Fruit fly (Drosophila melanogaster) whole organism, embryonic: ENCODE results near the gene Prp3.

Experiments used
- Asciz ChIP-seq: fragments of 200-800 bp; sonication (Bioruptor generic); optimal IDR thresholded peaks from 2 replicates; lab custom pipeline; 2017; ENCODE audit warnings: missing biosample characterization, mild to moderate bottlenecking, missing genetic modification characterization, missing genetic modification reagents
- CG10321 ChIP-seq: fragments of 200-800 bp; sonication (Bioruptor generic); IDR thresholded peaks from 2 replicates; pipeline ENCODE4 v1.3.6; 2022; ENCODE audit warnings: missing biosample characterization, missing genetic modification characterization
- CG11398 ChIP-seq: fragments of 200-800 bp; sonication (Bioruptor generic); optimal IDR thresholded peaks from 2 replicates; lab custom pipeline; 2016; ENCODE audit warnings: missing biosample characterization, missing genetic modification characterization
- CG12236 ChIP-seq: fragments of 200-800 bp; sonication (Bioruptor generic); optimal IDR thresholded peaks from 2 replicates; lab custom pipeline; 2016; ENCODE audit warnings: missing biosample characterization, missing genetic modification characterization
- CG12391 ChIP-seq: fragments of 200-800 bp; sonication (Bioruptor generic); optimal IDR thresholded peaks from 3 replicates; lab custom pipeline; 2018; ENCODE audit warnings: missing biosample characterization, mild to moderate bottlenecking, missing genetic modification characterization, moderate library complexity
- CG14441 ChIP-seq: fragments of 200-800 bp; sonication (Bioruptor generic); IDR thresholded peaks from 2 replicates; pipeline ENCODE4 v1.3.6; 2022; ENCODE audit warnings: missing biosample characterization, missing genetic modification characterization
- CG1603 ChIP-seq: fragments of 200-800 bp; sonication (Bioruptor generic); optimal IDR thresholded peaks from 2 replicates; lab custom pipeline; 2019; ENCODE audit warnings: missing biosample characterization, mild to moderate bottlenecking, missing genetic modification characterization, moderate library complexity
- CG17186 ChIP-seq: fragments of 200-800 bp; sonication (Bioruptor generic); optimal IDR thresholded peaks from 3 replicates; lab custom pipeline; 2017; ENCODE audit warnings: missing biosample characterization, missing genetic modification reagents, missing genetic modification characterization
- CG17612 ChIP-seq: fragments of 200-800 bp; sonication (Bioruptor generic); IDR thresholded peaks from 2 replicates; pipeline ENCODE4 v1.3.6; 2022; ENCODE audit warnings: missing biosample characterization, missing genetic modification characterization
- CG2202 ChIP-seq: fragments of 200-800 bp; sonication (Bioruptor generic); optimal IDR thresholded peaks from 2 replicates; lab custom pipeline; 2018; ENCODE audit warnings: missing biosample characterization, mild to moderate bottlenecking, missing genetic modification characterization
- CG3163 ChIP-seq: fragments of 200-800 bp; sonication (Bioruptor generic); optimal IDR thresholded peaks from 3 replicates; lab custom pipeline; 2016; ENCODE audit warnings: missing biosample characterization, missing genetic modification characterization
- CG32767 ChIP-seq: fragments of 200-800 bp; sonication (Bioruptor generic); IDR thresholded peaks from 2 replicates; pipeline ENCODE4 v1.3.6; 2022; ENCODE audit warnings: missing biosample characterization, missing genetic modification characterization
- CG3407 ChIP-seq: fragments of 200-800 bp; sonication (Bioruptor generic); optimal IDR thresholded peaks from 2 replicates; lab custom pipeline; 2018; ENCODE audit warnings: missing biosample characterization, mild to moderate bottlenecking, missing genetic modification characterization
- CG3995 ChIP-seq: fragments of 200-800 bp; sonication (Bioruptor generic); optimal IDR thresholded peaks from 3 replicates; lab custom pipeline; 2016; ENCODE audit warnings: missing biosample characterization, missing genetic modification characterization
- CG4328 ChIP-seq: fragments of 200-800 bp; sonication (Bioruptor generic); optimal IDR thresholded peaks from 3 replicates; lab custom pipeline; 2017; ENCODE audit warnings: missing biosample characterization, missing genetic modification reagents, missing genetic modification characterization
- CG6854 ChIP-seq: fragments of 200-800 bp; sonication (Bioruptor generic); optimal IDR thresholded peaks from 3 replicates; lab custom pipeline; 2017; ENCODE audit warnings: missing biosample characterization, mild to moderate bottlenecking, missing genetic modification characterization
- CG7271 ChIP-seq: fragments of 200-800 bp; sonication (Bioruptor generic); optimal IDR thresholded peaks from 2 replicates; lab custom pipeline; 2018; ENCODE audit warnings: missing biosample characterization, mild to moderate bottlenecking, missing genetic modification characterization, moderate library complexity
- CG8089 ChIP-seq: fragments of 200-800 bp; sonication (Bioruptor generic); optimal IDR thresholded peaks from 3 replicates; lab custom pipeline; 2016; ENCODE audit warnings: missing biosample characterization, missing genetic modification characterization
- CG8290 ChIP-seq, 3 experiments: fragments of 200-800 bp; sonication (Bioruptor generic); optimal IDR thresholded peaks; 2 replicates each; lab custom pipeline; 2016 to 2019; ENCODE audit warnings: missing biosample characterization in 3 of 3, missing genetic modification characterization in 3 of 3, mild to moderate bottlenecking in 2 of 3, moderate library complexity in 1 of 3
- CG8944 ChIP-seq: fragments of 200-800 bp; sonication (Bioruptor generic); optimal IDR thresholded peaks from 3 replicates; lab custom pipeline; 2016; ENCODE audit warnings: missing biosample characterization, missing genetic modification characterization
- D ChIP-seq, 2 experiments: fragments of 200-800 bp in 1 of 2; fragments of >200 bp in 1 of 2; sonication (Bioruptor generic) in 1 of 2; optimal IDR thresholded peaks; 2 replicates in 1 of 2; 3 replicates in 1 of 2; lab custom pipeline; 2017; ENCODE audit warnings: mild to moderate bottlenecking in 1 of 2, missing biosample characterization in 1 of 2, missing genetic modification characterization in 1 of 2, missing genetic modification reagents in 1 of 2
- Ets65A ChIP-seq: fragments of 200-800 bp; sonication (Bioruptor generic); peaks from one replicate; lab custom pipeline; 2016; ENCODE audit warnings: missing biosample characterization, missing genetic modification characterization
- HLHmδ ChIP-seq: fragments of 200-800 bp; sonication (Bioruptor generic); optimal IDR thresholded peaks from 2 replicates; lab custom pipeline; 2018; ENCODE audit warnings: missing biosample characterization, mild to moderate bottlenecking, missing genetic modification characterization, moderate library complexity
- Hand ChIP-seq: fragments of 200-800 bp; sonication (Bioruptor generic); optimal IDR thresholded peaks from 2 replicates; lab custom pipeline; 2017; ENCODE audit warnings: mild to moderate bottlenecking, missing biosample characterization, missing genetic modification reagents, missing genetic modification characterization
- HmgZ ChIP-seq: fragments of 200-800 bp; sonication (Bioruptor generic); optimal IDR thresholded peaks from 2 replicates; lab custom pipeline; 2018; ENCODE audit warnings: missing biosample characterization, mild to moderate bottlenecking, missing genetic modification characterization
- Meics ChIP-seq: fragments of 200-800 bp; sonication (Bioruptor generic); optimal IDR thresholded peaks from 2 replicates; lab custom pipeline; 2017; ENCODE audit warnings: missing biosample characterization, mild to moderate bottlenecking, missing genetic modification characterization
- Opbp ChIP-seq: fragments of 200-800 bp; sonication (Bioruptor generic); IDR thresholded peaks from 3 replicates; pipeline ENCODE4 v1.3.6; 2022; ENCODE audit warnings: missing biosample characterization, missing genetic modification characterization; ENCODE audit not compliant: partially characterized antibody
- Rfx ChIP-seq: fragments of 200-800 bp; sonication (Bioruptor generic); IDR thresholded peaks from 2 replicates; pipeline ENCODE4 v1.3.6; 2022; ENCODE audit warnings: missing biosample characterization, missing genetic modification characterization
- Scr ChIP-seq: fragments of 200-800 bp; sonication (Bioruptor generic); IDR thresholded peaks from 2 replicates; pipeline ENCODE4 v1.3.6; 2022; ENCODE audit warnings: missing biosample characterization, missing genetic modification characterization; ENCODE audit not compliant: partially characterized antibody
- amos ChIP-seq: fragments of 200-800 bp; sonication (Bioruptor generic); IDR thresholded peaks from 2 replicates; pipeline ENCODE4 v1.3.6; 2022; ENCODE audit warnings: missing biosample characterization, missing genetic modification characterization; ENCODE audit not compliant: partially characterized antibody
- chinmo ChIP-seq: fragments of 200-800 bp; sonication (Bioruptor generic); IDR thresholded peaks from 4 replicates; pipeline ENCODE4 v1.3.6; 2022; ENCODE audit warnings: missing biosample characterization, missing genetic modification characterization; ENCODE audit not compliant: partially characterized antibody
- ci ChIP-seq: fragments of 200-800 bp; sonication (Bioruptor generic); IDR thresholded peaks from 3 replicates; pipeline ENCODE4 v1.3.6; 2022; ENCODE audit warnings: missing biosample characterization, missing genetic modification characterization
- da ChIP-seq: fragments of 200-800 bp; sonication (Bioruptor generic); optimal IDR thresholded peaks from 2 replicates; lab custom pipeline; 2016; ENCODE audit warnings: missing biosample characterization, missing genetic modification characterization
- disco-r ChIP-seq: fragments of 200-800 bp; sonication (Bioruptor generic); optimal IDR thresholded peaks from 2 replicates; lab custom pipeline; 2016; ENCODE audit warnings: missing biosample characterization, missing genetic modification characterization
- fru ChIP-seq: fragments of >200 bp; optimal IDR thresholded peaks from 2 replicates; lab custom pipeline; 2017
- ftz-f1 ChIP-seq: fragments of 200-800 bp; sonication (Bioruptor generic); optimal IDR thresholded peaks from 2 replicates; lab custom pipeline; 2016; ENCODE audit warnings: missing biosample characterization, missing genetic modification characterization
- gsb ChIP-seq: fragments of 200-800 bp; sonication (Bioruptor generic); IDR thresholded peaks from 2 replicates; pipeline ENCODE4 v1.3.6; 2022; ENCODE audit warnings: missing biosample characterization, missing genetic modification characterization
- kay ChIP-seq: fragments of 200-800 bp; sonication (Bioruptor generic); optimal IDR thresholded peaks from 2 replicates; lab custom pipeline; 2016; ENCODE audit warnings: missing biosample characterization, missing genetic modification characterization
- lab ChIP-seq: fragments of 200-800 bp; sonication (Bioruptor generic); optimal IDR thresholded peaks from 3 replicates; lab custom pipeline; 2017; ENCODE audit warnings: missing biosample characterization, missing genetic modification characterization, mild to moderate bottlenecking, moderate library complexity, missing genetic modification reagents
- nerfin-1 ChIP-seq: fragments of 200-800 bp; sonication (Bioruptor generic); optimal IDR thresholded peaks from 3 replicates; lab custom pipeline; 2019; ENCODE audit warnings: missing biosample characterization, mild to moderate bottlenecking, missing genetic modification characterization, moderate library complexity
- p53 ChIP-seq: fragments of 200-800 bp; sonication (Bioruptor generic); optimal IDR thresholded peaks from 2 replicates; lab custom pipeline; 2016; ENCODE audit warnings: missing biosample characterization, missing genetic modification characterization
- pros ChIP-seq: fragments of 200-800 bp; sonication (Bioruptor generic); optimal IDR thresholded peaks from 3 replicates; lab custom pipeline; 2019; ENCODE audit warnings: missing biosample characterization, mild to moderate bottlenecking, missing genetic modification characterization, moderate library complexity
- sens ChIP-seq: fragments of 200-800 bp; sonication (Bioruptor generic); peaks from one replicate; lab custom pipeline; 2016; ENCODE audit warnings: missing biosample characterization, missing genetic modification characterization
- sr ChIP-seq: fragments of 200-800 bp; sonication (Bioruptor generic); IDR thresholded peaks from 3 replicates; pipeline ENCODE4 v1.3.6; 2022; ENCODE audit warnings: missing biosample characterization, missing genetic modification characterization
- trem ChIP-seq: fragments of 200-800 bp; optimal IDR thresholded peaks from 3 replicates; lab custom pipeline; 2019; ENCODE audit warnings: missing biosample characterization, mild to moderate bottlenecking, missing genetic modification characterization, moderate library complexity
- vvl ChIP-seq: fragments of 200-800 bp; sonication (Bioruptor generic); IDR thresholded peaks from 2 replicates; pipeline ENCODE4 v1.3.6; 2022; ENCODE audit warnings: missing biosample characterization, missing genetic modification characterization
- zfh2 ChIP-seq: fragments of 200-800 bp; sonication (Bioruptor generic); optimal IDR thresholded peaks from 2 replicates; lab custom pipeline; 2016; ENCODE audit warnings: missing biosample characterization, missing genetic modification characterization

Gene Prp3

dm6 chr3L:19908201-19909127 lies 1.6 kb upstream of the Prp3 start (continued):
- TF ChIP-seq sr (GFP tag; lab: Robert Waterston, UW): peak; percentile 96
- TF ChIP-seq Meics (GFP tag; lab: Kevin White, UChicago): no peak
- TF ChIP-seq CG17612 (GFP tag; lab: Robert Waterston, UW): no peak
- no peak for TF ChIP-seq CG12236 (GFP tag; lab: Kevin White, UChicago)
- TF ChIP-seq D (optimal IDR thresholded peaks at IDR 0.05; lab: Kevin White, UChicago): peak; percentile 68
- TF ChIP-seq D (GFP tag; optimal IDR thresholded peaks at IDR 0.05; lab: Kevin White, UChicago): no peak
- peak; percentile 38 for TF ChIP-seq ftz-f1 (GFP tag; lab: Kevin White, UChicago)
- peak; percentile 72 for TF ChIP-seq nerfin-1
- TF ChIP-seq CG6854 (GFP tag; lab: Kevin White, UChicago): no peak
- peak; percentile 71; the same call in 3 of the 4 replicates for TF ChIP-seq chinmo (GFP tag; lab: Robert Waterston, UW)
- peak; percentile 55 for TF ChIP-seq pros (GFP tag; lab: Kevin White, UChicago)
- TF ChIP-seq CG8290 (GFP tag; optimal IDR thresholded peaks at IDR 0.05; lab: Kevin White, UChicago): no peak
- TF ChIP-seq CG8290 (tag; optimal IDR thresholded peaks at IDR 0.05; lab: Kevin White, UChicago): peak in 1 of 2 experiments; percentile 4
- peak; percentile 6; the same call in 1 of the 2 replicates for TF ChIP-seq CG32767 (GFP tag; lab: Robert Waterston, UW)
- TF ChIP-seq CG3407: no peak
- no peak for TF ChIP-seq disco-r
- TF ChIP-seq HLHmδ: peak; percentile 31
- peak; percentile 17; the same call in 1 of the 2 replicates for TF ChIP-seq Rfx (GFP tag; lab: Robert Waterston, UW)
- peak; percentile 49 for TF ChIP-seq Hand
- peak; percentile 8 for TF ChIP-seq Asciz (GFP tag; lab: Kevin White, UChicago)
- no peak for TF ChIP-seq CG17186 (GFP tag; lab: Kevin White, UChicago)
- no peak for TF ChIP-seq CG10321 (GFP tag; lab: Robert Waterston, UW)
- TF ChIP-seq amos (GFP tag; lab: Robert Waterston, UW): 0 out of 2 replicates have a peak, but pooled peaks have one; percentile 4
- peak; percentile 76 for TF ChIP-seq vvl
- no peak for TF ChIP-seq Opbp
- TF ChIP-seq sens: peak; percentile 72
- TF ChIP-seq Scr: peak; percentile 35
- TF ChIP-seq CG3163: peak; percentile 54
- no peak for TF ChIP-seq p53
- TF ChIP-seq, all 482 proteins: peak for 45

- TF ChIP-seq CG3995: peak; percentile 40
- peak; percentile 75 for TF ChIP-seq CG1603 (tag; lab: Kevin White, UChicago)
- peak; percentile 45 for TF ChIP-seq CG12391 (tag; lab: Kevin White, UChicago)
- peak; percentile 59; the same call in 2 of the 3 replicates for TF ChIP-seq ci (GFP tag; lab: Robert Waterston, UW)
- no peak for TF ChIP-seq CG8944 (GFP tag; lab: Kevin White, UChicago)
- no peak for TF ChIP-seq gsb (GFP tag; lab: Robert Waterston, UW)
- TF ChIP-seq zfh2 (GFP tag; lab: Kevin White, UChicago): no peak
- TF ChIP-seq CG7271 (tag; lab: Kevin White, UChicago): peak; percentile 8
- TF ChIP-seq CG14441 (GFP tag; lab: Robert Waterston, UW): no peak
- TF ChIP-seq kay (GFP tag; lab: Kevin White, UChicago): no peak
- TF ChIP-seq CG4328 (GFP tag; lab: Kevin White, UChicago): peak; percentile 4
- TF ChIP-seq fru (lab: Kevin White, UChicago): no peak
- TF ChIP-seq HmgZ (tag; lab: Kevin White, UChicago): peak; percentile 33
- no peak for TF ChIP-seq da (GFP tag; lab: Kevin White, UChicago)
- TF ChIP-seq CG2202 (tag; lab: Kevin White, UChicago): peak; percentile 15
- TF ChIP-seq CG11398 (GFP tag; lab: Kevin White, UChicago): no peak
- TF ChIP-seq CG8089 (GFP tag; lab: Kevin White, UChicago): no peak
- no peak for TF ChIP-seq lab (GFP tag; lab: Kevin White, UChicago)
- peak; percentile 52 for TF ChIP-seq trem (tag; lab: Kevin White, UChicago)
- TF ChIP-seq Ets65A (GFP tag; lab: Kevin White, UChicago): peak; percentile 80
Observed at dm6 chr3L:19909234-19910053, 656 bp upstream of the Prp3 start.
